Fruit fly (Drosophila melanogaster): Measurements from ENCODE around the gene Uch-L5.
A peak's percentile ranks its signal among the peaks of the same experiment; 100 is the strongest.

Uch-L5 gene

dm6 chr3L:9447239-9447777, 29.5 kb downstream of the Uch-L5 start (continued):
- peak; percentile 85 for TF ChIP-seq CG4360 (GFP tag; IDR thresholded peaks at IDR 0.05)
- TF ChIP-seq CG1792 (GFP tag; optimal IDR thresholded peaks at IDR 0.05) = no peak
- TF ChIP-seq mirr (GFP tag; optimal IDR thresholded peaks at IDR 0.05) = peak; percentile 89
- TF ChIP-seq tup (GFP tag; optimal IDR thresholded peaks at IDR 0.05) = no peak
- TF ChIP-seq CG15601 (tag; optimal IDR thresholded peaks at IDR 0.05) = no peak
- no peak for TF ChIP-seq CG17385 (GFP tag; optimal IDR thresholded peaks at IDR 0.05)
- TF ChIP-seq insv (GFP tag; optimal IDR thresholded peaks at IDR 0.05) = peak; percentile 97 to 100
- no peak for TF ChIP-seq Mad (GFP tag; optimal IDR thresholded peaks at IDR 0.05)
- no peak for TF ChIP-seq HLH4C (GFP tag; IDR thresholded peaks at IDR 0.05; ENCODE audit: partially characterized antibody)
- TF ChIP-seq Nf-YB (GFP tag; optimal IDR thresholded peaks at IDR 0.05) = no peak
- TF ChIP-seq ssp (GFP tag; IDR thresholded peaks at IDR 0.05) = no peak
- TF ChIP-seq slbo (GFP tag; IDR thresholded peaks at IDR 0.05) = peak; percentile 38; the same call in 1 of the 2 replicates
- TF ChIP-seq Meics (GFP tag; optimal IDR thresholded peaks at IDR 0.05) = no peak
- TF ChIP-seq Vsx1 (GFP tag; optimal IDR thresholded peaks at IDR 0.05) = no peak
- 0 out of 2 replicates have a peak, but pooled peaks have one; percentile 12 for TF ChIP-seq Scr (GFP tag; IDR thresholded peaks at IDR 0.05; ENCODE audit: partially characterized antibody)
- TF ChIP-seq pros (GFP tag; optimal IDR thresholded peaks at IDR 0.05) = peak; percentile 59
- peak; percentile 1 for TF ChIP-seq BtbVII (GFP tag; optimal IDR thresholded peaks at IDR 0.05)
- TF ChIP-seq sug (tag; optimal IDR thresholded peaks at IDR 0.05) = peak; percentile 49
- TF ChIP-seq cato (GFP tag; optimal IDR thresholded peaks at IDR 0.05; ENCODE audit: borderline replicate concordance) = no peak
- no peak for TF ChIP-seq CG5953 (GFP tag; IDR thresholded peaks at IDR 0.05)
- no peak for TF ChIP-seq mld (GFP tag; IDR thresholded peaks at IDR 0.05; ENCODE audit: partially characterized antibody)
- 0 out of 3 replicates have a peak, but pooled peaks have one; percentile 13 for TF ChIP-seq row (GFP tag; IDR thresholded peaks at IDR 0.05)
- TF ChIP-seq CG14860 (GFP tag; IDR thresholded peaks at IDR 0.05; ENCODE audit: partially characterized antibody) = no peak
- TF ChIP-seq tll (GFP tag; optimal IDR thresholded peaks at IDR 0.05) = peak in 1 of 2 experiments; percentile 45
- TF ChIP-seq Hr78 (GFP tag; optimal IDR thresholded peaks at IDR 0.05) = peak in 1 of 2 experiments; percentile 44
- no peak for TF ChIP-seq CG3995 (GFP tag; optimal IDR thresholded peaks at IDR 0.05)
- peak; percentile 86 for TF ChIP-seq sens (GFP tag)
- no peak for TF ChIP-seq bigmax (GFP tag; optimal IDR thresholded peaks at IDR 0.05)
- TF ChIP-seq exex (tag; optimal IDR thresholded peaks at IDR 0.05) = peak; percentile 90
- peak; percentile 48 for TF ChIP-seq CG8281 (tag; optimal IDR thresholded peaks at IDR 0.05)
- TF ChIP-seq gro (GFP tag; optimal IDR thresholded peaks at IDR 0.05) = peak; percentile 45
- TF ChIP-seq CG2875 (GFP tag; optimal IDR thresholded peaks at IDR 0.05) = no peak
- peak; percentile 36 for TF ChIP-seq Hmr (GFP tag; optimal IDR thresholded peaks at IDR 0.05)
- peak; percentile 86 for TF ChIP-seq grn (GFP tag; optimal IDR thresholded peaks at IDR 0.05)
- TF ChIP-seq crol (GFP tag; IDR thresholded peaks at IDR 0.05) = peak; percentile 56; the same call in 1 of the 2 replicates
- no peak for TF ChIP-seq her (GFP tag; optimal IDR thresholded peaks at IDR 0.05)
- TF ChIP-seq CG18599 (GFP tag; optimal IDR thresholded peaks at IDR 0.05) = peak; percentile 50
- no peak for TF ChIP-seq crc (GFP tag; optimal IDR thresholded peaks at IDR 0.05)
- peak; percentile 84 for TF ChIP-seq Neu2 (GFP tag; optimal IDR thresholded peaks at IDR 0.05; ENCODE audit: borderline replicate concordance)
- peak; percentile 78 for TF ChIP-seq gsb-n (tag; optimal IDR thresholded peaks at IDR 0.05)
- peak; percentile 89 for TF ChIP-seq D (optimal IDR thresholded peaks at IDR 0.05)
- TF ChIP-seq D (GFP tag; optimal IDR thresholded peaks at IDR 0.05) = no peak
- TF ChIP-seq Usf (GFP tag; optimal IDR thresholded peaks at IDR 0.05) = no peak
- no peak for TF ChIP-seq z (GFP tag; IDR thresholded peaks at IDR 0.05)
- TF ChIP-seq ato (GFP tag; IDR thresholded peaks at IDR 0.05; ENCODE audit: partially characterized antibody) = no peak
- no peak for TF ChIP-seq CG12219 (GFP tag; optimal IDR thresholded peaks at IDR 0.05)
- peak; percentile 28 for TF ChIP-seq sqz (GFP tag; optimal IDR thresholded peaks at IDR 0.05)
- TF ChIP-seq CG8924 (tag; optimal IDR thresholded peaks at IDR 0.05) = peak; percentile 5
- TF ChIP-seq wdn (GFP tag; IDR thresholded peaks at IDR 0.05) = no peak
